Worm (Caenorhabditis elegans) whole organism, midembryonic: Measurements from ENCODE around the gene fbxb-18.

Source experiments
- T22C8.4 ChIP-seq: fragments of 200-800 bp; sonication (Bioruptor generic); IDR thresholded peaks from 2 replicates; pipeline ENCODE4 v1.3.6; 2022; ENCODE audit warnings: missing genetic modification characterization, missing compliant biosample characterization
- cog-1 ChIP-seq: sonication (generic microtip); optimal IDR thresholded peaks from 2 replicates; lab custom pipeline; 2016; ENCODE audit warnings: missing genetic modification characterization, missing compliant biosample characterization
- flt-1 ChIP-seq: fragments of 200-800 bp; sonication (Bioruptor generic); IDR thresholded peaks from 2 replicates; pipeline ENCODE4 v1.3.6; 2022; ENCODE audit warnings: missing genetic modification characterization, missing compliant biosample characterization
- klf-2 ChIP-seq: fragments of 200-800 bp; sonication (Bioruptor generic); conservative IDR thresholded peaks from 2 replicates; pipeline ENCODE4 v1.3.6; 2022; ENCODE audit warnings: missing genetic modification reagents, missing genetic modification characterization, missing compliant biosample characterization
- med-1 ChIP-seq: sonication (generic microtip); optimal IDR thresholded peaks from 2 replicates; lab custom pipeline; 2017; ENCODE audit warnings: missing genetic modification characterization, mild to moderate bottlenecking, missing compliant biosample characterization, antibody characterized with exemption, missing genetic modification reagents; ENCODE audit not compliant: insufficient read depth
- ref-1 ChIP-seq: fragments of 200-800 bp; sonication (Bioruptor generic); conservative IDR thresholded peaks from 2 replicates; pipeline ENCODE4 v1.3.6; 2022; ENCODE audit warnings: missing genetic modification reagents, missing genetic modification characterization, missing compliant biosample characterization
- tab-1 ChIP-seq: fragments of 200-800 bp; sonication (Bioruptor generic); IDR thresholded peaks from 2 replicates; pipeline ENCODE4 v1.3.6; 2022; ENCODE audit warnings: missing genetic modification characterization, missing compliant biosample characterization
- ztf-23 ChIP-seq: fragments of 200-800 bp; sonication (Bioruptor generic); IDR thresholded peaks from 2 replicates; pipeline ENCODE4 v1.3.6; 2022; ENCODE audit warnings: missing genetic modification reagents, missing genetic modification characterization, missing compliant biosample characterization
- ztf-29 ChIP-seq: fragments of 200-800 bp; sonication (Bioruptor generic); IDR thresholded peaks from 2 replicates; pipeline ENCODE4 v1.3.6; 2022; ENCODE audit warnings: missing genetic modification reagents, missing genetic modification characterization, missing compliant biosample characterization

The fbxb-18 gene

DNA sequence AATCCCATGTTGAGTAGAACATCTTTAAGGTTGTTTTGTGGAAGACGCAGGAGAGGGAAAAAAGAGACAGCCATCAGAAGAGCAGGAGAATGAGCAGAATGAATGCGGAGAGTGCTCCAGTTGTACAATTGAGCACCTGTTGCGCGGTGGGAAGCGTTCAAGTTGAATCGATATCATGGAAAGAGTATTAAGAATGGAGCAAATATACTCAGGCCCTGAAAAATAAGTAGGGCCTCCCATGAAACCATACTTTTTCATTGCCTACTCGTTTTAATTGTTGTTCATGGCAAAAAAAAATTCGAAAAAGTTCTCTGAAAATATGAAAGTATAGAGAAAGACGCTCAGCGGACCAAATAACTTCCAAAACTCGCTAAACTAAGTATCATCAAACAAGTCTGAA, 30.4 kb upstream of the fbxb-18 start, which contains the start of gene fbxb-48:
Gene fbxb-48, minus strand, starts transcription at position 101 of the 400 bp plus-strand sequence.
- TF ChIP-seq T22C8.4: no peak
- TF ChIP-seq ztf-29 (GFP tag; lab: Robert Waterston, UW): no peak
- no peak for TF ChIP-seq ref-1 (GFP tag; lab: Robert Waterston, UW)
- no peak for TF ChIP-seq tab-1 (GFP tag; lab: Robert Waterston, UW)
- TF ChIP-seq med-1 (GFP tag; lab: Kevin White, UChicago): no peak
- TF ChIP-seq ztf-23 (GFP tag; lab: Robert Waterston, UW): no peak

DNA sequence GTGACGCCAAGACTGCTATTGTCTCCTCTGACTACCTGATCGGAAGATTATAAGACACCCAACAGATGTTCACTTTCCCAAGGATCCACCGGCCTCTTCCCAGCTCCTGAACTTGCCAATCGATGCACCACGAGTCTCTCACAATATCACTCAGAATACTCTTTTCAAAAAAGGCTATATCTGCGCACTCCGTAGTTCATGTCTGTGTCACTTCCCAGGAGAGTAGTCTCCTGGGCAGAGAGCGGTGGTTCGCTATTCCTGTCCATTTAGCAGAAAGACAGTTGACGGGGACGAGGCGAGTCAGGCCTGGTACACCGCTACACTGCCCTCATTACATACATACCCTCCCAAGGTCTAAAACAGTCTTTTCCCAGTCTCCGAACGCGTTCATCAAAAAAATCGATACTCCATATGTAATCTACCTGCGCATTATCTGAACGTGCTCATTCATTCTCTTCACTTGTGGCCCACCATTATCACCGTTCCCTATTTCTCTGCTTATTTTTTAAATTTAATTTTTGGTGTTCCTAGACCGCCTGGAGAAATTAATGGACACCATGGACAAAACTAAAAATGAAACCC, 26.1 kb upstream of the fbxb-18 start, which contains the start of gene btb-6:
Gene btb-6, plus strand, starts transcription at position 532 of the 582 bp plus-strand sequence.
- no peak for TF ChIP-seq ztf-23 (GFP tag; lab: Robert Waterston, UW)
- 0 out of 2 replicates have a peak, but pooled peaks have one; percentile 53 for TF ChIP-seq tab-1 (GFP tag; lab: Robert Waterston, UW)
- TF ChIP-seq T22C8.4: no peak
- TF ChIP-seq med-1 (GFP tag; lab: Kevin White, UChicago): no peak

DNA sequence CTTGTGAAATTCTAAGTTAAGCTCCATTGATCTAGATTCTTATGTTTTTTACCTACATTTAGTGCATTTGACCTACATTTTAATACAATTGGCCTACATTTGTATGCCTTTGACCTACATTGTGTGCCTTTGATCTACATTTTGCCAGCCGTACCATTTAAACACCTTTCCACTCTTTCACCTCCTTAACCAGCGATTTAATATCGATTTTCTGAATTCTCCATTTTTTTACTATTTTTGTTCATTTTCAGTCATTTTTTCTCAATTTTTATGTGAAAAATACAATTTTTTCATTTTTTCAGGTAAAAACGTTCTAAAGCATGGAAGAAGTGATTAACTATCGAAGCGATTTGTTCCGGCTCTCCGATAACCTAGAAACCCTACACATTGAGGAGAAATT, 24.2 kb upstream of the fbxb-18 start, which contains the start of gene btb-7:
Gene btb-7, plus strand, starts transcription at position 301 of the 400 bp plus-strand sequence.
- TF ChIP-seq flt-1 (no peak), tab-1 (GFP tag; lab: Robert Waterston, UW) (no peak), cog-1 (tag; lab: Kevin White, UChicago) (no peak), med-1 (GFP tag; lab: Kevin White, UChicago) (no peak), ref-1 (GFP tag; lab: Robert Waterston, UW) (no peak), ztf-29 (GFP tag; lab: Robert Waterston, UW) (no peak), T22C8.4 (no peak), klf-2 (no peak), ztf-23 (GFP tag; lab: Robert Waterston, UW) (no peak)

DNA sequence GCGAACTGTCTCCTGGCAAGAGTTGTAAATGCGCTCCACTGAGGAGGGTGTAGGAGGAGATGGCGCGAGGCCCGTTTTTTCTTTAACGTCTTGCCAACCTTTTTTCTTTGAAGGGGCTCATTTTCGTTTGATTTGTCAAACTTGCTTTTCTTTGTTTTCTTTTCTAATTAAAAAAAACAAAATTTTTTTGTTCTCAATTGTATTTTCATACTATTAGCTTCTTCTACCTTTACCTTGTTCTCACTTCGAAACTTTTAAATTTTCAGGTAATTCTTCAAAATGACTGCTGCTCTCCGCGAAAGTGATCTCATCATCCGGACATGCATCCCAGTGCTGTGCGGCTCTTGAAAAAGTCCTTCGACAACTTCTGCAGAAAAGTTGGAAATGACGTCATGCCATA, 21.2 kb upstream of the fbxb-18 start, which contains the start of gene fbxa-184:
Gene fbxa-184, plus strand, starts transcription at position 301 of the 400 bp plus-strand sequence.
- no peak for TF ChIP-seq klf-2
- no peak for TF ChIP-seq ztf-29 (GFP tag; lab: Robert Waterston, UW)
- no peak for TF ChIP-seq flt-1
- TF ChIP-seq cog-1 (tag; lab: Kevin White, UChicago): no peak
- no peak for TF ChIP-seq ref-1 (GFP tag; lab: Robert Waterston, UW)
- no peak for TF ChIP-seq ztf-23 (GFP tag; lab: Robert Waterston, UW)

DNA sequence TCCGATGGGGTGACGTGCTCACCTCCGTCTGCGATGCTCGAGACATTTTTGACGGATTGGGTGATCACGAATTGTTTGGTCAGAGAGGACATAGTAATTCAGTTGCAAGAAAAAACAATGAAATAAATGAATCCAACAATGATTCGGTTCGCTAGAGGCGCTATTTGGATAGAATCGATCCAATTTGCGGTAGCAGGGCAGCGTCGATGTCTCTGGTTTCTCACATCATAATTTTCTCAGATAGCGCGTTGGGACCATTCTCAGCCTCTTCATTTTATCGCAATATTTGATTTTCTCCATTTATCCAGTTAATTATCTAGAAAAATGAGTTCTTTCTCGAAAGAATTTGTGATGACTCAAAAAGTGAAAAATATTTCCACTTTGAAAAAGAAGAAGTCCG, 17.7 kb upstream of the fbxb-18 start, which contains the start of gene sdz-18:
Gene sdz-18, minus strand, starts transcription at position 101 of the 400 bp plus-strand sequence.
- TF ChIP-seq cog-1 (tag; lab: Kevin White, UChicago): no peak
- TF ChIP-seq flt-1: no peak
- TF ChIP-seq ref-1 (GFP tag; lab: Robert Waterston, UW): no peak
- no peak for TF ChIP-seq T22C8.4
- TF ChIP-seq med-1 (GFP tag; lab: Kevin White, UChicago): no peak
- no peak for TF ChIP-seq ztf-29 (GFP tag; lab: Robert Waterston, UW)
- no peak for TF ChIP-seq tab-1 (GFP tag; lab: Robert Waterston, UW)
- no peak for TF ChIP-seq ztf-23 (GFP tag; lab: Robert Waterston, UW)
- TF ChIP-seq klf-2: no peak

DNA sequence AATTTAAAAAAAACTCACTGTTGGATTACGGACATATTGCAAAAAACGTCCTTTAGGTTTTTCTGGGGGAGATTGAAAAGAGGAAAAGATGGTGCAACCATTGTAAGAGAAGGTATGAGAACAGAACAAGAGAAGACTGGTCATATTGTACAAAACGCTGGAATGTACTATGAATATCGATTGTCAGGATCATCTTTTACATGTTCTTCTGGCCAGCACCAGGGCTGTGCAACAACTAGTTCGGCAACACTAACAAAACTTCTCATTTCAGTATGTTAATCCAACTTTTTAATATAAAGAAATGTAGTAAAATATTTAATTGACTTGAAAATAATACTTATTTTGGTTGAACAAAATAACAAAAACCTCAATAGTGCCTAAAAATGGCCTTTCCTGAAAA, 14.7 kb upstream of the fbxb-18 start, which contains the start of gene fbxb-47:
Gene fbxb-47, minus strand, starts transcription at position 101 of the 400 bp plus-strand sequence.
- TF ChIP-seq ztf-23 (GFP tag; lab: Robert Waterston, UW) (no peak), ztf-29 (GFP tag; lab: Robert Waterston, UW) (no peak), klf-2 (no peak), ref-1 (GFP tag; lab: Robert Waterston, UW) (no peak)

DNA sequence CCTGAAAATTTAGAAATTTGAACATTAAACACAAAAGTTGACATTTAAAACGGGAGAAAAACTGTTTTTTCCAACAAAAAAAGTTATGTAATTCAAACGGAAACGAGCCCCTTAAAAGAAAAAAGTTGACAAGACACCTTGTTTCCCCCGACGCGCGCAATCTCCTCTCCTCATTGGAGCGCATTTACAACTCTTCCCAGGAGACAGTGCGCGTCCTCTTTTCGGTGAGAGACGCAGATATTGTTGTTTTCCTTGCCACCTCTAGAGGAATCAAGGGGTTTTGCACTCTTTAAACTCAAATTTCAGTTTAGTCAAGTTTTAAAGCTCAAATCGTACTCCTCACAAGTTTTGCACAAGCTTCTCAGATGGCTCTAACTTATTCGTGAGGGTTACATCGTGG, 7.1 kb upstream of the fbxb-18 start, which contains the start of gene F58E1.13:
Gene F58E1.13, minus strand, starts transcription at position 12 of the 400 bp plus-strand sequence.
- TF ChIP-seq flt-1: no peak
- no peak for TF ChIP-seq klf-2
- TF ChIP-seq T22C8.4: no peak
- no peak for TF ChIP-seq ref-1 (GFP tag; lab: Robert Waterston, UW)
- no peak for TF ChIP-seq tab-1 (GFP tag; lab: Robert Waterston, UW)

DNA sequence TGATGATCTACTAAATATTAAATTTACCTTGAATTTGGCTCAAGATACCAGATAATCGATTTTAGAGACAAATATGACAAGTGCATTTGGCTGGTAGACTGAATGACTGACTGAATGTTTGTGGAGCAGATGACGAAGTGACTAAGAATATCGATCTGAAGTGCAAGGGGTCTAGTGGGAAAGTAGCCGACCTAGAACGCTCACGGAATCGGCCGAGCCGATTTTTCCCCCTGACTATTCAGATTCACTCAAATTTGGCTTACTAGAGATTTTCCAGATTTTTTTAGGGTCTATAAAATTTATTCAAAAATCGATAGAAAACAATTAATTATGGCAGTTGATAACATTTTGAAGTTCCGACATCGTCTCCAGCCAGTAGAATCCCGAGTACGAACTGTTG, 5.8 kb upstream of the fbxb-18 start, which contains the start of gene fbxc-26:
Gene fbxc-26, minus strand, starts transcription at position 101 of the 400 bp plus-strand sequence.
- TF ChIP-seq cog-1 (tag; lab: Kevin White, UChicago) (no peak), ztf-29 (GFP tag; lab: Robert Waterston, UW) (no peak), klf-2 (no peak), tab-1 (GFP tag; lab: Robert Waterston, UW) (no peak), flt-1 (no peak), ref-1 (GFP tag; lab: Robert Waterston, UW) (no peak), med-1 (GFP tag; lab: Kevin White, UChicago) (no peak), T22C8.4 (no peak), ztf-23 (GFP tag; lab: Robert Waterston, UW) (no peak)

DNA sequence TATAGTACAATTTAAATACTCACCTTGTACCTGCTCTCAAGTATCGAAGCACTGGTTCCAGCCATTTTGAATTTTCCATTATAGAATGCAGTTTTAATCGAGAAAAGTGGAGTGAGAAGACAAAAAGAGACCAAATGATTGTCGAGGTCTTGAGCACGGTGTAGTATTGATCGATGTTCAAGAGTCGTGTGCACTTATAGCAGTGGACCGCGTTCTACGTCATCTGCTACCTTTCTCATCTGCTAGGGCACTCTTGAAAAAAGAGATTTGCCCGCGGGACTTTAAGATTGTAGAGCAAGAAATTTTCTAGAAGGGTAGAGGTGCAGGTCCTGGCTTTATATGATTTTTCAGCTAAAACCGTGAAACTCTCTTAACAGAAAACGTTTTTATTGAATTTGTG, 4.1 kb upstream of the fbxb-18 start, which contains the start of gene fbxc-21:
Gene fbxc-21, minus strand, starts transcription at position 101 of the 400 bp plus-strand sequence.
- TF ChIP-seq ztf-29 (GFP tag; lab: Robert Waterston, UW) (no peak), ref-1 (GFP tag; lab: Robert Waterston, UW) (no peak), tab-1 (GFP tag; lab: Robert Waterston, UW) (no peak), ztf-23 (GFP tag; lab: Robert Waterston, UW) (no peak), klf-2 (no peak), med-1 (GFP tag; lab: Kevin White, UChicago) (no peak), cog-1 (tag; lab: Kevin White, UChicago) (no peak), T22C8.4 (no peak), flt-1 (no peak)

DNA sequence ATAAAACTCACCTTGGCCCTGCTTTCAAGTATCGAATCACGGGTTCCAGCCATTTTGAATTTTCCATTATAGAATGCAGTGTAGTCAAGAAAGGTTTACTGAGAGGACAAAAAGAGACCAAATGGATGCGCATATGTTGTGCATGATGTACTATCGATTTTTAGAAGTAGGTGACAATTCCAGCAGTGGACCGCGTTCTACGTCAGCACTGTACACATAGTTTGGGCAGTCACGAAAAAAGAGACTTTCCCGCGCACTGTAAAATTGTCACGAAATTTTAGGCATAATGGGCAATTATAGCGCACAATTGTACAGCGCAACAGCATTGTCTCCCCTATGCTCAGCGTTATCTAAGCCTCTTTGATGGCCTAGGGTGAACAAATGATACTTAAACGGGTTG, 2.3 kb upstream of the fbxb-18 start, which contains the start of gene fbxc-22:
Gene fbxc-22, minus strand, starts transcription at position 101 of the 400 bp plus-strand sequence.
- TF ChIP-seq ztf-23 (GFP tag; lab: Robert Waterston, UW): no peak
